Worm (Caenorhabditis elegans) whole organism, early embryonic: ENCODE data around the gene C27H5.6.

Source experiments
- B0310.2 ChIP-seq: sonication (generic microtip); optimal IDR thresholded peaks from 2 replicates; lab custom pipeline; 2016; ENCODE audit warnings: mild to moderate bottlenecking, missing genetic modification characterization, missing compliant biosample characterization
- F13C5.2 ChIP-seq: sonication (generic microtip); optimal IDR thresholded peaks from 2 replicates; lab custom pipeline; 2017; ENCODE audit warnings: mild to moderate bottlenecking, missing genetic modification characterization, inconsistent platforms, missing compliant biosample characterization
- aly-1 ChIP-seq: sonication (generic microtip); optimal IDR thresholded peaks from 2 replicates; lab custom pipeline; 2016; ENCODE audit warnings: missing genetic modification characterization, missing compliant biosample characterization
- ama-1 ChIP-seq: fragments of 150-350 bp; optimal IDR thresholded peaks from 2 replicates; lab custom pipeline; 2014
- ceh-13 ChIP-seq: fragments of 200-800 bp; sonication (Bioruptor generic); optimal IDR thresholded peaks from 2 replicates; lab custom pipeline; 2018; ENCODE audit warnings: mild to moderate bottlenecking, missing genetic modification characterization, missing compliant biosample characterization
- ceh-36 ChIP-seq: sonication (generic microtip); optimal IDR thresholded peaks from 2 replicates; lab custom pipeline; 2016; ENCODE audit warnings: missing genetic modification characterization, inconsistent platforms, missing compliant biosample characterization
- ets-7 ChIP-seq: sonication (generic microtip); optimal IDR thresholded peaks from 2 replicates; lab custom pipeline; 2016; ENCODE audit warnings: missing genotype, missing genetic modification characterization, missing compliant biosample characterization
- flt-1 ChIP-seq: fragments of 200-800 bp; sonication (Bioruptor generic); IDR thresholded peaks from 2 replicates; pipeline ENCODE4 v1.3.6; 2022; ENCODE audit warnings: missing genetic modification characterization, missing compliant biosample characterization
- hmbx-1 ChIP-seq: sonication (generic microtip); optimal IDR thresholded peaks from 2 replicates; lab custom pipeline; 2016; ENCODE audit warnings: mild to moderate bottlenecking, missing genetic modification characterization, missing compliant biosample characterization
- hmg-4 ChIP-seq: fragments of 200-800 bp; sonication (Bioruptor generic); optimal IDR thresholded peaks from 2 replicates; lab custom pipeline; 2018; ENCODE audit warnings: mild to moderate bottlenecking, missing genetic modification characterization, missing compliant biosample characterization
- hnd-1 ChIP-seq: sonication (generic microtip); optimal IDR thresholded peaks from 2 replicates; lab custom pipeline; 2016; ENCODE audit warnings: missing genetic modification characterization, missing compliant biosample characterization
- pes-1 ChIP-seq: fragments of 200-800 bp; sonication (Bioruptor generic); IDR thresholded peaks from 2 replicates; pipeline ENCODE4 v1.3.6; 2022; ENCODE audit warnings: missing genetic modification reagents, missing genetic modification characterization, missing compliant biosample characterization
- scrt-1 ChIP-seq: fragments of 200-800 bp; sonication (Bioruptor generic); IDR thresholded peaks from 2 replicates; pipeline ENCODE4 v1.3.6; 2022; ENCODE audit warnings: missing genetic modification characterization, missing compliant biosample characterization
- sea-1 ChIP-seq: fragments of 200-800 bp; sonication (Bioruptor generic); conservative IDR thresholded peaks from 2 replicates; pipeline ENCODE4 v1.3.6; 2022; ENCODE audit warnings: missing genetic modification characterization, missing compliant biosample characterization
- tbx-11 ChIP-seq: fragments of 200-800 bp; sonication (Bioruptor generic); IDR thresholded peaks from 2 replicates; pipeline ENCODE4 v1.3.6; 2022; ENCODE audit warnings: missing genetic modification characterization, missing compliant biosample characterization
- tbx-37 ChIP-seq: fragments of 200-800 bp; sonication (Bioruptor generic); conservative IDR thresholded peaks from 2 replicates; pipeline ENCODE4 v1.3.6; 2022; ENCODE audit warnings: missing genetic modification reagents, missing genetic modification characterization, missing compliant biosample characterization
- tra-4 ChIP-seq: sonication (generic microtip); optimal IDR thresholded peaks from 2 replicates; lab custom pipeline; 2017; ENCODE audit warnings: missing genetic modification characterization, missing compliant biosample characterization

C27H5.6 gene

ce11 chrII:7187110-7187509 lies at the start of gene C27H5.6:
C27H5.6 (minus strand) TSS chrII:7187210.
- TF ChIP-seq tra-4 (no peak), B0310.2 (tag; lab: Kevin White, UChicago) (no peak), scrt-1 (no peak), ceh-36 (no peak), ets-7 (tag; lab: Kevin White, UChicago) (no peak), hmg-4 (GFP tag; lab: Kevin White, UChicago) (no peak), aly-1 (no peak), pes-1 (no peak), flt-1 (GFP tag; lab: Robert Waterston, UW) (no peak), F13C5.2 (no peak), ama-1 (lab: Kevin White, UChicago) (no peak), tbx-11 (GFP tag; lab: Robert Waterston, UW) (no peak), sea-1 (GFP tag; lab: Robert Waterston, UW) (no peak), hnd-1 (no peak), hmbx-1 (tag; lab: Kevin White, UChicago) (no peak), ceh-13 (GFP tag; lab: Kevin White, UChicago) (no peak), tbx-37 (GFP tag; lab: Robert Waterston, UW) (no peak)

- TF ChIP-seq B0310.2 (tag; lab: Kevin White, UChicago) (no peak), aly-1 (no peak), hnd-1 (no peak), flt-1 (GFP tag; lab: Robert Waterston, UW) (no peak), sea-1 (GFP tag; lab: Robert Waterston, UW) (no peak), ceh-13 (GFP tag; lab: Kevin White, UChicago) (no peak), ets-7 (tag; lab: Kevin White, UChicago) (no peak), hmbx-1 (tag; lab: Kevin White, UChicago) (no peak), tbx-11 (GFP tag; lab: Robert Waterston, UW) (no peak), tbx-37 (GFP tag; lab: Robert Waterston, UW) (no peak), scrt-1 (no peak), pes-1 (no peak), F13C5.2 (no peak), ceh-36 (no peak), hmg-4 (GFP tag; lab: Kevin White, UChicago) (no peak), ama-1 (lab: Kevin White, UChicago) (no peak), tra-4 (no peak)
Measured at ce11 chrII:7233274-7233673, 46.3 kb upstream of the C27H5.6 start.

ce11 chrII:7232517-7232916 lies 45.5 kb upstream of the C27H5.6 start, which contains the start of gene ctsa-3.1:
ctsa-3.1 (plus strand) TSS chrII:7232853.
- TF ChIP-seq flt-1 (GFP tag; lab: Robert Waterston, UW) (no peak), hmg-4 (GFP tag; lab: Kevin White, UChicago) (no peak)

ce11 chrII:7231951-7232350 lies 44.9 kb upstream of the C27H5.6 start:
- TF ChIP-seq hmg-4 (GFP tag; lab: Kevin White, UChicago) (no peak), ceh-13 (GFP tag; lab: Kevin White, UChicago) (no peak), pes-1 (no peak), scrt-1 (no peak), ets-7 (tag; lab: Kevin White, UChicago) (no peak), F13C5.2 (no peak), hmbx-1 (tag; lab: Kevin White, UChicago) (no peak), tbx-11 (GFP tag; lab: Robert Waterston, UW) (no peak)

ce11 chrII:7230684-7231083 lies 43.7 kb upstream of the C27H5.6 start:
- TF ChIP-seq sea-1 (GFP tag; lab: Robert Waterston, UW), result no peak
- TF ChIP-seq F13C5.2, result no peak
- TF ChIP-seq B0310.2 (tag; lab: Kevin White, UChicago), result no peak
- TF ChIP-seq flt-1 (GFP tag; lab: Robert Waterston, UW), result no peak
- no peak for TF ChIP-seq ceh-13 (GFP tag; lab: Kevin White, UChicago)
- no peak for TF ChIP-seq hmg-4 (GFP tag; lab: Kevin White, UChicago)
- TF ChIP-seq tra-4, result no peak
- TF ChIP-seq hmbx-1 (tag; lab: Kevin White, UChicago), result no peak

DNA sequence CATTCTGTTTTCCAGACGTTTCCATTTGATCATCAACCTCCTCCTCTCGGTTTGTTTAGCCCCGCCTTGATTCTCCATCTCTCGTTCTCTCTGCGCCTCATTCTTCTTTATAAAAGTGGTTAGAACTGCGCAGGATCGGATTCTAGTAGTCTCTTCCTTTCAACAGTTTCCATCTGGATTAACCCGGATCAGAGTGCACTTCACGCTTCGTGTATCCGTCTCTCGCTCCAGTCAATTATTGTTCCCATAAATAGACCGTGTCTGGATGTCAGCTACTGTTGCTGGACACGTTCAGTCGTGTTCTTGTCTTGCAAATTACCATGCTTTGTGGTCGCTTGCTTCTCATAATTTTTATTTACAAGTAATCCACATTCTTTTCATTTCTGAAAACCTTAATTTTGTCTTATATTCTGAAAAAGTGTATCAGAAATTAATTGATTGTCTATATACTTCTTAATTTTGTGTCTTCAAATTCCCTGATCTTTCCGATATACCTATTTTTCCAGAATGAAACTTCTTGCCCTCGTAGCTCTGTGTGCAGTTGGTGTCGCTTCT lies 41.7 kb upstream of the C27H5.6 start, which contains the start of gene F32A5.4:
F32A5.4 (plus strand) TSS at position 505 of the 555 bp plus-strand sequence.
- no peak for TF ChIP-seq flt-1 (GFP tag; lab: Robert Waterston, UW)
- no peak for TF ChIP-seq pes-1
- no peak for TF ChIP-seq tbx-37 (GFP tag; lab: Robert Waterston, UW)
- TF ChIP-seq tbx-11 (GFP tag; lab: Robert Waterston, UW), result no peak
- TF ChIP-seq hnd-1, result no peak
- no peak for TF ChIP-seq hmbx-1 (tag; lab: Kevin White, UChicago)
- TF ChIP-seq ceh-36, result no peak
- no peak for TF ChIP-seq F13C5.2
- TF ChIP-seq aly-1, result no peak

ce11 chrII:7225864-7226522 lies 39.0 kb upstream of the C27H5.6 start, which contains the start of gene clh-3:
clh-3 (minus strand) TSS chrII:7225914.
- TF ChIP-seq B0310.2 (tag; lab: Kevin White, UChicago) (no peak), hmg-4 (GFP tag; lab: Kevin White, UChicago) (no peak), pes-1 (no peak), F13C5.2 (no peak), sea-1 (GFP tag; lab: Robert Waterston, UW) (no peak)

- TF ChIP-seq F13C5.2 (no peak), hnd-1 (no peak), ceh-36 (no peak), B0310.2 (tag; lab: Kevin White, UChicago) (no peak), pes-1 (no peak), hmbx-1 (tag; lab: Kevin White, UChicago) (no peak), ets-7 (tag; lab: Kevin White, UChicago) (no peak), tbx-11 (GFP tag; lab: Robert Waterston, UW) (no peak), tbx-37 (GFP tag; lab: Robert Waterston, UW) (no peak), ceh-13 (GFP tag; lab: Kevin White, UChicago) (no peak), tra-4 (no peak), hmg-4 (GFP tag; lab: Kevin White, UChicago) (no peak)
Measured at ce11 chrII:7224074-7224473, 37.1 kb upstream of the C27H5.6 start.
